Worm (Caenorhabditis elegans) whole organism, L1 larva: ENCODE data around the gene C05G5.5.

ENCODE experiments used
- C16A3.4 ChIP-seq: fragments of 150-350 bp; optimal IDR thresholded peaks from 2 replicates; lab custom pipeline; 2014; ENCODE audit warnings: missing biosample characterization, missing genetic modification characterization
- aly-2 ChIP-seq: fragments of 150-350 bp; optimal IDR thresholded peaks from 2 replicates; lab custom pipeline; 2014; ENCODE audit warnings: missing biosample characterization, missing genetic modification characterization
- ama-1 ChIP-seq: fragments of 150-350 bp; optimal IDR thresholded peaks from 2 replicates; lab custom pipeline; 2014
- ceh-63 ChIP-seq: fragments of 200-800 bp; sonication (Bioruptor generic); optimal IDR thresholded peaks from 2 replicates; lab custom pipeline; 2018; ENCODE audit warnings: mild to moderate bottlenecking, missing genetic modification characterization, missing compliant biosample characterization
- ceh-8 ChIP-seq: fragments of 200-800 bp; sonication (Bioruptor generic); optimal IDR thresholded peaks from 2 replicates; lab custom pipeline; 2018; ENCODE audit warnings: mild to moderate bottlenecking, missing genetic modification characterization, moderate library complexity, missing compliant biosample characterization
- ceh-82 ChIP-seq, 3 experiments: fragments of 150-350 bp in 1 of 3; sonication (generic microtip) in 2 of 3; optimal IDR thresholded peaks; 2 replicates each; lab custom pipeline; 2014 to 2017; ENCODE audit warnings: missing biosample characterization in 3 of 3, missing genetic modification characterization in 3 of 3
- ceh-90 ChIP-seq: sonication (generic microtip); optimal IDR thresholded peaks from 2 replicates; lab custom pipeline; 2016; ENCODE audit warnings: missing genetic modification characterization, missing compliant biosample characterization
- dpl-1 ChIP-seq, 3 experiments: fragments of 150-350 bp in 2 of 3; sonication (generic microtip) in 1 of 3; optimal IDR thresholded peaks; 2 replicates each; lab custom pipeline; 2014 to 2017; ENCODE audit warnings: missing biosample characterization in 3 of 3, missing genetic modification characterization in 3 of 3, missing genetic modification reagents in 3 of 3
- dsc-1 ChIP-seq: sonication (generic microtip); optimal IDR thresholded peaks from 2 replicates; lab custom pipeline; 2016; ENCODE audit warnings: mild to moderate bottlenecking, missing genetic modification characterization, missing compliant biosample characterization
- efl-1 ChIP-seq, 4 experiments: fragments of 150-350 bp; optimal IDR thresholded peaks in 3 of 4; peaks in 1 of 4; 1 replicate in 1 of 4; 2 replicates in 3 of 4; lab custom pipeline; 2014; ENCODE audit warnings: missing biosample characterization in 2 of 4, missing genetic modification characterization in 2 of 4, missing genetic modification reagents in 2 of 4
- efl-3 ChIP-seq: fragments of 200-800 bp; sonication (Bioruptor generic); optimal IDR thresholded peaks from 2 replicates; lab custom pipeline; 2018; ENCODE audit warnings: mild to moderate bottlenecking, missing genetic modification characterization, missing compliant biosample characterization
- elt-2 ChIP-seq: sonication (generic microtip); optimal IDR thresholded peaks from 2 replicates; lab custom pipeline; 2016; ENCODE audit warnings: missing genetic modification characterization, mild to moderate bottlenecking, inconsistent platforms, missing compliant biosample characterization, missing genetic modification reagents
- fkh-4 ChIP-seq: sonication (generic microtip); optimal IDR thresholded peaks from 2 replicates; lab custom pipeline; 2016; ENCODE audit warnings: missing compliant biosample characterization, missing genetic modification characterization, borderline replicate concordance
- fos-1 ChIP-seq: fragments of 150-350 bp; optimal IDR thresholded peaks from 2 replicates; lab custom pipeline; 2014; ENCODE audit warnings: missing biosample characterization, missing genetic modification characterization
- grh-1 ChIP-seq: fragments of 200-800 bp; sonication (Bioruptor generic); IDR thresholded peaks from 2 replicates; pipeline ENCODE4 v1.3.6; 2022; ENCODE audit warnings: missing genetic modification reagents, missing genetic modification characterization, missing compliant biosample characterization
- hlh-4 ChIP-seq: sonication (generic microtip); optimal IDR thresholded peaks from 2 replicates; lab custom pipeline; 2016; ENCODE audit warnings: mild to moderate bottlenecking, missing genetic modification characterization, missing compliant biosample characterization
- isw-1 ChIP-seq: fragments of 200-800 bp; sonication (Bioruptor generic); IDR thresholded peaks from 2 replicates; pipeline ENCODE4 v1.3.6; 2022; ENCODE audit warnings: missing genetic modification characterization, missing compliant biosample characterization
- lin-14 ChIP-seq: fragments of 200-800 bp; sonication (Bioruptor generic); optimal IDR thresholded peaks from 2 replicates; lab custom pipeline; 2018; ENCODE audit warnings: mild to moderate bottlenecking, missing genetic modification characterization, moderate library complexity, missing compliant biosample characterization
- lin-15B ChIP-seq: fragments of 150-350 bp; sonication (generic microtip); optimal IDR thresholded peaks from 3 replicates; lab custom pipeline; 2014; ENCODE audit warnings: missing biosample characterization, missing genetic modification characterization
- lir-3 ChIP-seq: sonication (generic microtip); optimal IDR thresholded peaks from 2 replicates; lab custom pipeline; 2016; ENCODE audit warnings: mild to moderate bottlenecking, missing genetic modification characterization, moderate library complexity, missing compliant biosample characterization; ENCODE audit not compliant: poor library complexity
- lsy-2 ChIP-seq, 2 experiments: fragments of 150-350 bp; optimal IDR thresholded peaks; 2 replicates each; lab custom pipeline; 2014; ENCODE audit warnings: missing biosample characterization in 2 of 2, missing genetic modification characterization in 2 of 2
- mab-9 ChIP-seq: fragments of 200-800 bp; sonication (Bioruptor generic); IDR thresholded peaks from 2 replicates; pipeline ENCODE4 v1.3.6; 2022; ENCODE audit warnings: missing genetic modification reagents, missing genetic modification characterization, missing compliant biosample characterization
- nhr-12 ChIP-seq: sonication (generic microtip); optimal IDR thresholded peaks from 2 replicates; lab custom pipeline; 2017; ENCODE audit warnings: missing biosample characterization, missing genetic modification characterization
- nhr-20 ChIP-seq: sonication (generic microtip); optimal IDR thresholded peaks from 2 replicates; lab custom pipeline; 2016; ENCODE audit warnings: mild to moderate bottlenecking, missing genetic modification characterization, missing compliant biosample characterization
- nhr-237 ChIP-seq: fragments of 150-350 bp; optimal IDR thresholded peaks from 2 replicates; lab custom pipeline; 2014; ENCODE audit warnings: missing biosample characterization, missing genetic modification characterization
- nhr-28 ChIP-seq: fragments of 150-350 bp; optimal IDR thresholded peaks from 2 replicates; lab custom pipeline; 2014; ENCODE audit warnings: missing biosample characterization, missing genetic modification characterization
- nhr-47 ChIP-seq: sonication (generic microtip); optimal IDR thresholded peaks from 2 replicates; lab custom pipeline; 2016; ENCODE audit warnings: mild to moderate bottlenecking, missing genetic modification characterization, moderate library complexity, missing compliant biosample characterization
- nhr-71 ChIP-seq: sonication (generic microtip); optimal IDR thresholded peaks from 2 replicates; lab custom pipeline; 2016; ENCODE audit warnings: mild to moderate bottlenecking, missing genetic modification characterization, moderate library complexity, missing compliant biosample characterization
- nhr-76 ChIP-seq: sonication (generic microtip); optimal IDR thresholded peaks from 2 replicates; lab custom pipeline; 2017; ENCODE audit warnings: missing biosample characterization, missing genetic modification characterization
- nhr-77 ChIP-seq: fragments of 150-350 bp; optimal IDR thresholded peaks from 2 replicates; lab custom pipeline; 2014; ENCODE audit warnings: missing biosample characterization, missing genetic modification characterization
- nhr-84 ChIP-seq: sonication (generic microtip); optimal IDR thresholded peaks from 2 replicates; lab custom pipeline; 2017; ENCODE audit warnings: missing biosample characterization, missing genetic modification characterization
- pag-3 ChIP-seq: sonication (generic microtip); optimal IDR thresholded peaks from 2 replicates; lab custom pipeline; 2017; ENCODE audit warnings: missing genetic modification characterization, mild to moderate bottlenecking, missing compliant biosample characterization, antibody characterized with exemption, borderline replicate concordance; ENCODE audit not compliant: insufficient read depth
- rnt-1 ChIP-seq: sonication (generic microtip); optimal IDR thresholded peaks from 2 replicates; lab custom pipeline; 2016; ENCODE audit warnings: mild to moderate bottlenecking, missing genetic modification characterization, moderate library complexity, missing compliant biosample characterization
- skn-1 ChIP-seq: fragments of 150-350 bp; optimal IDR thresholded peaks from 2 replicates; lab custom pipeline; 2014; ENCODE audit warnings: missing biosample characterization, missing genetic modification characterization
- snu-23 ChIP-seq: sonication (generic microtip); optimal IDR thresholded peaks from 2 replicates; lab custom pipeline; 2016; ENCODE audit warnings: missing genetic modification characterization, missing compliant biosample characterization
- sup-37 ChIP-seq: fragments of 200-800 bp; sonication (Bioruptor generic); optimal IDR thresholded peaks from 2 replicates; lab custom pipeline; 2018; ENCODE audit warnings: mild to moderate bottlenecking, missing genetic modification characterization, missing compliant biosample characterization
- swsn-7 ChIP-seq: sonication (generic microtip); optimal IDR thresholded peaks from 2 replicates; lab custom pipeline; 2016; ENCODE audit warnings: missing genetic modification characterization, missing compliant biosample characterization
- tbx-2 ChIP-seq: sonication (generic microtip); optimal IDR thresholded peaks from 2 replicates; lab custom pipeline; 2016; ENCODE audit warnings: missing genetic modification characterization, missing compliant biosample characterization
- unc-62 ChIP-seq: fragments of 150-350 bp; optimal IDR thresholded peaks from 2 replicates; lab custom pipeline; 2014; ENCODE audit warnings: missing biosample characterization, missing genetic modification reagents, missing genetic modification characterization
- unc-86 ChIP-seq: sonication (generic microtip); optimal IDR thresholded peaks from 2 replicates; lab custom pipeline; 2016; ENCODE audit warnings: missing genetic modification characterization, missing compliant biosample characterization
- unc-98 ChIP-seq: fragments of 200-800 bp; sonication (Bioruptor generic); IDR thresholded peaks from 2 replicates; pipeline ENCODE4 v1.3.6; 2022; ENCODE audit warnings: missing genetic modification characterization, missing compliant biosample characterization
- vab-15 ChIP-seq: sonication (generic microtip); optimal IDR thresholded peaks from 2 replicates; lab custom pipeline; 2017; ENCODE audit warnings: missing genotype, mild to moderate bottlenecking, missing genetic modification characterization, missing compliant biosample characterization
- xbp-1 ChIP-seq: sonication (generic microtip); optimal IDR thresholded peaks from 2 replicates; lab custom pipeline; 2016; ENCODE audit warnings: missing genetic modification characterization, missing compliant biosample characterization
- zag-1 ChIP-seq: fragments of 150-350 bp; optimal IDR thresholded peaks from 2 replicates; lab custom pipeline; 2014; ENCODE audit warnings: missing biosample characterization, missing genetic modification characterization
- zip-4 ChIP-seq: fragments of 200-800 bp; sonication (Bioruptor generic); optimal IDR thresholded peaks from 2 replicates; lab custom pipeline; 2018; ENCODE audit warnings: mild to moderate bottlenecking, missing genetic modification characterization, moderate library complexity, missing compliant biosample characterization
- ztf-4 ChIP-seq: fragments of 150-350 bp; optimal IDR thresholded peaks from 2 replicates; lab custom pipeline; 2014; ENCODE audit warnings: missing biosample characterization, missing genetic modification characterization

Gene C05G5.5

DNA sequence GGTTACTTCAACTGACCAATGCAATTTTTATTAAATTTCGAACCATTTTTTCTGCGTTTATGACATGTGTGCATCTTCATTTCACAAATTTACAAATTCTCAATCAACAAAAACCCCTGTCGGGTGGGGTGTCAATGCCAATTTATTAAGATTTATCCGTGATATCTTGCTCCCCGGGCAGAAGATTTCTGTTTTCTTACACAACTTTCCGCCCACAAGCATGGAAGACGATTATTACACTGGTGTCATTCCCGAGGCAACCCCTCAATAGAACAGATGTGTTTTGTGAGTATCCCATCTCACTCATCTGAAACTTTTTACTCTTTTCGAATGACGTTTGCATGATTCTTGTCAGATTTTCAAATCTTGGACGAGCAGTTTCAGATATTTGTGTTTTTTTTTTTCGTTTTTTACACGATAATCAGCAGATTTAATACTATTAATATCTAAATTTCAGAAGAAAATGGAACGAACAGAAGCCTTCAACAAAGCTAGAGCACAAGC, 29.0 kb downstream of the C05G5.5 start, which contains the start of gene F33C8.4 (continued):
- TF ChIP-seq hlh-4 (no peak), C16A3.4 (tag; lab: Kevin White, UChicago) (no peak), ztf-4 (no peak)
- TF ChIP-seq, all 84 proteins: peak for 9

- peak; percentile 33 for TF ChIP-seq dsc-1
- TF ChIP-seq nhr-76 (tag; lab: Kevin White, UChicago): no peak
- no peak for TF ChIP-seq nhr-237
- TF ChIP-seq lsy-2 (tag; optimal IDR thresholded peaks at IDR 0.05; lab: Kevin White, UChicago): no peak
- TF ChIP-seq zip-4: no peak
- TF ChIP-seq hlh-4: no peak
- TF ChIP-seq lin-15B: no peak
- no peak for TF ChIP-seq grh-1 (GFP tag; lab: Robert Waterston, UW)
- no peak for TF ChIP-seq sup-37
- peak; percentile 75 for TF ChIP-seq pag-3 (tag; lab: Kevin White, UChicago)
- TF ChIP-seq ceh-8 (GFP tag; lab: Kevin White, UChicago): no peak
- no peak for TF ChIP-seq zag-1 (tag; lab: Kevin White, UChicago)
- no peak for TF ChIP-seq efl-1 (optimal IDR thresholded peaks at IDR 0.05; lab: Kevin White, UChicago)
- peak in 1 of 2 experiments; percentile 42 for TF ChIP-seq efl-1 (GFP tag; optimal IDR thresholded peaks at IDR 0.05 in 1 of 2; lab: Kevin White, UChicago)
- no peak for TF ChIP-seq ceh-82 (tag; optimal IDR thresholded peaks at IDR 0.05; lab: Kevin White, UChicago)
- TF ChIP-seq fkh-4: no peak
- peak; percentile 51 for TF ChIP-seq rnt-1 (tag; lab: Kevin White, UChicago)
- no peak for TF ChIP-seq nhr-71 (tag; lab: Kevin White, UChicago)
- TF ChIP-seq lir-3 (tag; lab: Kevin White, UChicago): no peak
- no peak for TF ChIP-seq nhr-77
- TF ChIP-seq lin-14: peak; percentile 50
- TF ChIP-seq ceh-63 (GFP tag; lab: Kevin White, UChicago): no peak
- no peak for TF ChIP-seq elt-2 (tag; lab: Kevin White, UChicago)
- no peak for TF ChIP-seq unc-98
- TF ChIP-seq dpl-1 (GFP tag; optimal IDR thresholded peaks at IDR 0.05; lab: Kevin White, UChicago): no peak
- no peak for TF ChIP-seq snu-23 (GFP tag; lab: Kevin White, UChicago)
- no peak for TF ChIP-seq unc-62
- TF ChIP-seq aly-2 (tag; lab: Kevin White, UChicago): no peak
- no peak for TF ChIP-seq nhr-12
- no peak for TF ChIP-seq ceh-90
- no peak for TF ChIP-seq nhr-84 (tag; lab: Kevin White, UChicago)
- no peak for TF ChIP-seq tbx-2 (tag; lab: Kevin White, UChicago)
Measured at ce11 chrX:14729319-14729718, 31.6 kb downstream of the C05G5.5 start, which contains the start of gene tsp-8. TSS of gene tsp-8 (minus strand) at chrX:14729503.

DNA sequence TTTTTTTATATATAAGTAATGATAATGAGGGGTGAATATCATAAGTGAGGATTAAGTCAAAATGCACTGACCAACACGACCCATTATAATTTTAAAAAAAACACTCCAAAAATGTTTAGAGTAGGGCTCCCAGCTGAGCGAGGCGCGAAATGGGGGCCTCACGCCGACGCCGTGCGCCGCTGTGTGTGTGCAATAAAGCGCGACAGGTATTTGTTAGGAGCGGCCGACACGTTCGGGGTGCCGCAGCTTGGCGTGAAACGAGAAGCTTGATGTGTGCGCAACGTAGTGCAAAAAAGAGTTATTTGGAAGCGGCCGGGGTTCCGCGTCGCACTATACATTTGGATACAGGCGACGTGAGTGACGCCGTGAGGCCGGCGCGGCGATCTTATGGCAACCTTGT, 36.0 kb downstream of the C05G5.5 start:
- TF ChIP-seq pag-3 (tag; lab: Kevin White, UChicago) (no peak), skn-1 (no peak), ama-1 (no peak)

DNA sequence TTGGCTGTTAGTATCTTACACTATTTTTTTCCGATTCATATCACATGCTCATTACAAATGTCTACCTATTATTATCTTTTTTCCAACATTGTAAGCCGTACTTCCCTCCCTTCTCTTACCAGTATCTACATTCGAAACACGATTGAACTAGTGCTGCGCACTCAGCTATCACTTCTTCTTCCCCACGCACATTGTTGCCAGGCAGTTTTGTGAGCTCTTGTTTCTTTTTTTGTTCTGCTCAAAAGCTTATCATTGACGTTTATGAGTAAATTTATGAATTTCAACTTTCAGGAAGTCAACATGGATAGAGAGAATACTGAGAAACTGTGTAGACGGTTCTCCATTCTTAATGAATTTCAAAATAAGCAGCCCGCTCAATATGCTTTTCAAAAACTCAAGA, 39.8 kb downstream of the C05G5.5 start, which contains the start of gene F33C8.2:
TSS of gene F33C8.2 (plus strand) at position 301 of the 400 bp plus-strand sequence.
- TF ChIP-seq nhr-28: no peak
- no peak for TF ChIP-seq lir-3 (tag; lab: Kevin White, UChicago)
- no peak for TF ChIP-seq ama-1
- no peak for TF ChIP-seq efl-3 (GFP tag; lab: Kevin White, UChicago)
- no peak for TF ChIP-seq vab-15 (tag; lab: Kevin White, UChicago)
- no peak for TF ChIP-seq snu-23 (GFP tag; lab: Kevin White, UChicago)
- no peak for TF ChIP-seq mab-9 (GFP tag; lab: Robert Waterston, UW)
- no peak for TF ChIP-seq efl-1 (optimal IDR thresholded peaks at IDR 0.05; lab: Kevin White, UChicago)
- no peak for TF ChIP-seq efl-1 (GFP tag; optimal IDR thresholded peaks at IDR 0.05 in 1 of 2; lab: Kevin White, UChicago)
- TF ChIP-seq nhr-47 (tag; lab: Kevin White, UChicago): no peak
- no peak for TF ChIP-seq fos-1 (tag; lab: Kevin White, UChicago)
- TF ChIP-seq swsn-7: no peak
- TF ChIP-seq nhr-20 (tag; lab: Kevin White, UChicago): no peak
- no peak for TF ChIP-seq aly-2 (tag; lab: Kevin White, UChicago)
- no peak for TF ChIP-seq xbp-1 (tag; lab: Kevin White, UChicago)
- TF ChIP-seq nhr-71 (tag; lab: Kevin White, UChicago): no peak
- TF ChIP-seq nhr-84 (tag; lab: Kevin White, UChicago): no peak
- TF ChIP-seq nhr-76 (tag; lab: Kevin White, UChicago): no peak
- no peak for TF ChIP-seq isw-1 (GFP tag; lab: Robert Waterston, UW)
- TF ChIP-seq lsy-2 (tag; optimal IDR thresholded peaks at IDR 0.05; lab: Kevin White, UChicago): no peak
- TF ChIP-seq unc-86 (tag; lab: Kevin White, UChicago): no peak
